Worm (Caenorhabditis elegans): ENCODE data around the gene T22D1.1.

Gene T22D1.1

ce11 chrIV:6923070-6923469, at the start of gene T22D1.1:
TSS of gene T22D1.1 (plus strand) at chrIV:6923370.
- no peak for TF ChIP-seq klf-2 (GFP tag; conservative IDR thresholded peaks at IDR 0.05)
- no peak for TF ChIP-seq ztf-23 (GFP tag; IDR thresholded peaks at IDR 0.05)
- TF ChIP-seq cog-1 (tag; optimal IDR thresholded peaks at IDR 0.05), result no peak
- no peak for TF ChIP-seq tab-1 (GFP tag; IDR thresholded peaks at IDR 0.05)
- no peak for TF ChIP-seq T22C8.4 (GFP tag; IDR thresholded peaks at IDR 0.05)
- TF ChIP-seq ref-1 (GFP tag; conservative IDR thresholded peaks at IDR 0.05), result no peak
- TF ChIP-seq med-1 (GFP tag; optimal IDR thresholded peaks at IDR 0.05; ENCODE audit: insufficient read depth), result no peak
- no peak for TF ChIP-seq flt-1 (GFP tag; IDR thresholded peaks at IDR 0.05)
- TF ChIP-seq ztf-29 (GFP tag; IDR thresholded peaks at IDR 0.05), result no peak

DNA sequence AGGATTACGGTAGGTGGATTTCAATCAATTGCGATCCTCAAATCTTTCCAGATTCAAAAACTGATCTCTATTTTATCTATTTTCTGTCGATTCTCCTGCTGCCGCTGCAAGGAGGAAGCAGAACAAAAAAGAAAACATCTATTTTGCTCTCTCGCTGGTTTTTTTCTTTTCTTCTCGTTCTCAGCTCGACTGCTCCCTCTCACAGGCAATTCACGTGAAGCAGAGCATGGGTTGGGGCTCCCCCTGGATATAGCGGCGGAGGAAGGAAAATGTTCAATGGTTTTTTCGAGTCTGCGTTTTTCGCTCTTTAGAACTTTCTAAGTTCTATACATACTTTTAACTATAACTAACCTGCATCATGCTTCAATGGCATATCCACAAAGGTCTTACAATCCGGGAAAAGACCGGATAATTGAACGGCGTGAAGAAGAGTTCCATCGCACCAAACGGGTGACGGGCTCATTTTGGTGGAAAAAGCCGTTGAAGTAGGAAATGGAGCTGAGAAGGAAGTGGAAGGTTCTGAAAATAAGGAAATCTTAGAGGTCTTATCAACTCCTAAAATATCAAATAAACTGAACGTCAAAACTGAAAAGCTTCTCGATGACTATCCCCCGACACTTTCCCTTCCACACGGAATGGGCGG, 44.1 kb upstream of the T22D1.1 start:
- TF ChIP-seq ztf-23 (GFP tag; IDR thresholded peaks at IDR 0.05), result no peak
- no peak for TF ChIP-seq med-1 (GFP tag; optimal IDR thresholded peaks at IDR 0.05; ENCODE audit: insufficient read depth)
- no peak for TF ChIP-seq klf-2 (GFP tag; conservative IDR thresholded peaks at IDR 0.05)
- TF ChIP-seq ref-1 (GFP tag; conservative IDR thresholded peaks at IDR 0.05), result no peak
- TF ChIP-seq cog-1 (tag; optimal IDR thresholded peaks at IDR 0.05), result no peak

DNA sequence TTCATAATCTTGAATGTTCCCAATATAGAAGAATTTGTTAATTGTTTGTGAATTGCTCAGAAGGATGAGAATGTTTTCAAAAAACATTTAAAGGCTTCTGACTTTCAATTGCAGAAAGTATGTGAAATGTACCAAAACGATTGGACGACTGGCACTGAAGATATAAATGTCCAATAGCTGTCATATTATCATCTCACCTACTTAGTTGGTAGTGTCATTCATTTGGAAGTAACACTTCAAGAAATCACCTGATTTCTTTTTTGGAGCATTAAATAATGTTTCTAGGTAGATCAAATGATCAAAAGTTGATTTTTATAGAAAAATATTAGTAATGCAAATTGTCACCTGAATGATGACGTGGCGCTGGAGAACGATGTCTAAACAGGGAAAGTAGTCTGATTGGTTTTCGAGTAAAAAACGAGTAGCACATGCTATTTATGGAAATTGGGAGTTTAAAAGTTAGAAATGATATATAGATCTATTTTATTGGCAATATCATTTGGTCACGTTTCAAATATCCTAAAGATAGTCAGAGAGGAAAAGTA, 43.4 kb upstream of the T22D1.1 start:
- no peak for TF ChIP-seq tab-1 (GFP tag; IDR thresholded peaks at IDR 0.05)
- no peak for TF ChIP-seq flt-1 (GFP tag; IDR thresholded peaks at IDR 0.05)
- no peak for TF ChIP-seq ztf-23 (GFP tag; IDR thresholded peaks at IDR 0.05)
- TF ChIP-seq ztf-29 (GFP tag; IDR thresholded peaks at IDR 0.05), result no peak

DNA sequence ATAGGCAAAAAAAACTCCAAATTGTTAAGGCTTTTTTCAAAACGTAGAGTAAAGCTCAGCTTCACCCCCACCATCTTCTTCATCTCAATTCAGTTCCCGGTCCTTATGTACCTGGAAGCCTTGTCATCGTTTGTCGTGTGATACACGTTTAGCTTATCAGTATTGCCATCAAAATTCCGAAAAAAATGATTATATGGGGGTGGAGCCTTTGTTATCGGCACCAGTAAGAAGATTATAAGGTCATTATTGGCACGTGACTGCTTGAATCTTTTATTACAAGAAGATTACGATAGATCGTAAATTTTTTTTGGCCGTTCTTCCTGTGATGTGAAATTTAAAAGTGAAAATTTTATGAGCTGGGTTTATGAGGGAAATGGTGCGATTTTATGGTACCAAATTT, 42.8 kb upstream of the T22D1.1 start:
- TF ChIP-seq flt-1 (GFP tag; IDR thresholded peaks at IDR 0.05) (no peak), cog-1 (tag; optimal IDR thresholded peaks at IDR 0.05) (no peak)

DNA sequence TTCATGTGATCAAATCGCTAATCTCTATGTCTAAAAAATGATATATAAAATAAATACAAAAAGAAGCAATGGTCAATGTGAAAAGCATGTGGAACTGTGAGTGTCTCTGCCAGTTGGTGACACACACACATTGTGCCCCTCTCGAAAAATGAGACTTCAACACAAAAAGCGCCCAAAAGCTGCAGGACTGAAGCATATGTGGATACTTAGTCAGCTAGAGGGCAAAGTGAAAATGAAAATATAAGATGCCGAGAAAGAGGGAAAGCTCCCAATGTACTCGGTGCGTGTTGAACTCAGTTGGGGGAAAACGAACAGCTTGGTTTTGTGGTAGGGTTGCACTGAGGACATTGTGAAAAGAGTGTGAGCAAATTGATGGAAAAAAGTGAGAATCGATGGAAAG, 42.0 kb upstream of the T22D1.1 start:
- TF ChIP-seq flt-1 (GFP tag; IDR thresholded peaks at IDR 0.05) (no peak), med-1 (GFP tag; optimal IDR thresholded peaks at IDR 0.05; ENCODE audit: insufficient read depth) (no peak), tab-1 (GFP tag; IDR thresholded peaks at IDR 0.05) (no peak), cog-1 (tag; optimal IDR thresholded peaks at IDR 0.05) (no peak), ztf-29 (GFP tag; IDR thresholded peaks at IDR 0.05) (no peak), ref-1 (GFP tag; conservative IDR thresholded peaks at IDR 0.05) (no peak)

DNA sequence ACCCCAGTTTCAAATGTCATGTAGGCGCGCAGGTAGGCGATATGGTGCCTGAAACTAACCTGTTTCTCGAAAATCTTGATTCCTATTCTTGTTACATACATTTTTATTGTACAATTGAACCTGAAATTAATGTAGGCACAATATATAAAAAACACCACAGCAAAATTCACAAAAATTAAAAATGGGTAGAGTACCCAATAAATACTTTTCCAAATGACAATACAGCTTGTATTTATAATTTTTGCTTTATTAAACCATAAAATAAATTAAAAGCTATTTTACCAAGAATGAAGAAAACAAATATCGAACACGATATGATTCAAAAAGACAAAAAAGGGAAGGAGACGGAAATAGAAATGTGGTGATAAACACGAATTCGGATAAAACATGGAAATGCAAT, 39.8 kb upstream of the T22D1.1 start, which contains the start of gene tre-2:
Gene tre-2 (minus strand): TSS at position 101 of the 400 bp plus-strand sequence.
- no peak for TF ChIP-seq cog-1 (tag; optimal IDR thresholded peaks at IDR 0.05)
- no peak for TF ChIP-seq tab-1 (GFP tag; IDR thresholded peaks at IDR 0.05)
- TF ChIP-seq klf-2 (GFP tag; conservative IDR thresholded peaks at IDR 0.05), result no peak
- no peak for TF ChIP-seq ztf-23 (GFP tag; IDR thresholded peaks at IDR 0.05)
- no peak for TF ChIP-seq ztf-29 (GFP tag; IDR thresholded peaks at IDR 0.05)

- TF ChIP-seq cog-1 (tag; optimal IDR thresholded peaks at IDR 0.05) (no peak), med-1 (GFP tag; optimal IDR thresholded peaks at IDR 0.05; ENCODE audit: insufficient read depth) (no peak), ref-1 (GFP tag; conservative IDR thresholded peaks at IDR 0.05) (no peak), T22C8.4 (GFP tag; IDR thresholded peaks at IDR 0.05) (no peak), ztf-29 (GFP tag; IDR thresholded peaks at IDR 0.05) (no peak), flt-1 (GFP tag; IDR thresholded peaks at IDR 0.05) (no peak), tab-1 (GFP tag; IDR thresholded peaks at IDR 0.05) (no peak), ztf-23 (GFP tag; IDR thresholded peaks at IDR 0.05) (no peak), klf-2 (GFP tag; conservative IDR thresholded peaks at IDR 0.05) (no peak)
Observed at ce11 chrIV:6887601-6888099, 35.5 kb upstream of the T22D1.1 start, which contains the start of the genes T05A12.3 and T05A12.4. TSS of gene T05A12.3 (minus strand) at chrIV:6887651. TSS of gene T05A12.4 (plus strand) at chrIV:6887948.

- no peak for TF ChIP-seq ref-1 (GFP tag; conservative IDR thresholded peaks at IDR 0.05)
- TF ChIP-seq med-1 (GFP tag; optimal IDR thresholded peaks at IDR 0.05; ENCODE audit: insufficient read depth), result no peak
- TF ChIP-seq ztf-23 (GFP tag; IDR thresholded peaks at IDR 0.05), result no peak
- no peak for TF ChIP-seq ztf-29 (GFP tag; IDR thresholded peaks at IDR 0.05)
- no peak for TF ChIP-seq flt-1 (GFP tag; IDR thresholded peaks at IDR 0.05)
- no peak for TF ChIP-seq klf-2 (GFP tag; conservative IDR thresholded peaks at IDR 0.05)
- TF ChIP-seq cog-1 (tag; optimal IDR thresholded peaks at IDR 0.05), result no peak
- TF ChIP-seq T22C8.4 (GFP tag; IDR thresholded peaks at IDR 0.05), result no peak
Observed at ce11 chrIV:6903575-6903974, 19.6 kb upstream of the T22D1.1 start, which contains the start of gene T22D1.5. TSS of gene T22D1.5 (plus strand) at chrIV:6903950.

ce11 chrIV:6904606-6905005, 18.6 kb upstream of the T22D1.1 start:
- no peak for TF ChIP-seq med-1 (GFP tag; optimal IDR thresholded peaks at IDR 0.05; ENCODE audit: insufficient read depth)
- no peak for TF ChIP-seq cog-1 (tag; optimal IDR thresholded peaks at IDR 0.05)
- no peak for TF ChIP-seq tab-1 (GFP tag; IDR thresholded peaks at IDR 0.05)
- no peak for TF ChIP-seq ztf-23 (GFP tag; IDR thresholded peaks at IDR 0.05)
- TF ChIP-seq ztf-29 (GFP tag; IDR thresholded peaks at IDR 0.05), result no peak
- TF ChIP-seq flt-1 (GFP tag; IDR thresholded peaks at IDR 0.05), result no peak
- TF ChIP-seq klf-2 (GFP tag; conservative IDR thresholded peaks at IDR 0.05), result no peak
- no peak for TF ChIP-seq T22C8.4 (GFP tag; IDR thresholded peaks at IDR 0.05)
- no peak for TF ChIP-seq ref-1 (GFP tag; conservative IDR thresholded peaks at IDR 0.05)

ce11 chrIV:6905428-6905827, 17.7 kb upstream of the T22D1.1 start:
- TF ChIP-seq flt-1 (GFP tag; IDR thresholded peaks at IDR 0.05), result no peak
- TF ChIP-seq med-1 (GFP tag; optimal IDR thresholded peaks at IDR 0.05; ENCODE audit: insufficient read depth), result no peak
- TF ChIP-seq cog-1 (tag; optimal IDR thresholded peaks at IDR 0.05), result no peak
- no peak for TF ChIP-seq ztf-23 (GFP tag; IDR thresholded peaks at IDR 0.05)
- no peak for TF ChIP-seq ref-1 (GFP tag; conservative IDR thresholded peaks at IDR 0.05)
- TF ChIP-seq T22C8.4 (GFP tag; IDR thresholded peaks at IDR 0.05), result no peak
- TF ChIP-seq tab-1 (GFP tag; IDR thresholded peaks at IDR 0.05), result no peak
- TF ChIP-seq ztf-29 (GFP tag; IDR thresholded peaks at IDR 0.05), result no peak
- no peak for TF ChIP-seq klf-2 (GFP tag; conservative IDR thresholded peaks at IDR 0.05)

Data from whole organism, midembryonic.